Fruit fly (Drosophila melanogaster): ENCODE data around the gene Esp.

Gene Esp

DNA sequence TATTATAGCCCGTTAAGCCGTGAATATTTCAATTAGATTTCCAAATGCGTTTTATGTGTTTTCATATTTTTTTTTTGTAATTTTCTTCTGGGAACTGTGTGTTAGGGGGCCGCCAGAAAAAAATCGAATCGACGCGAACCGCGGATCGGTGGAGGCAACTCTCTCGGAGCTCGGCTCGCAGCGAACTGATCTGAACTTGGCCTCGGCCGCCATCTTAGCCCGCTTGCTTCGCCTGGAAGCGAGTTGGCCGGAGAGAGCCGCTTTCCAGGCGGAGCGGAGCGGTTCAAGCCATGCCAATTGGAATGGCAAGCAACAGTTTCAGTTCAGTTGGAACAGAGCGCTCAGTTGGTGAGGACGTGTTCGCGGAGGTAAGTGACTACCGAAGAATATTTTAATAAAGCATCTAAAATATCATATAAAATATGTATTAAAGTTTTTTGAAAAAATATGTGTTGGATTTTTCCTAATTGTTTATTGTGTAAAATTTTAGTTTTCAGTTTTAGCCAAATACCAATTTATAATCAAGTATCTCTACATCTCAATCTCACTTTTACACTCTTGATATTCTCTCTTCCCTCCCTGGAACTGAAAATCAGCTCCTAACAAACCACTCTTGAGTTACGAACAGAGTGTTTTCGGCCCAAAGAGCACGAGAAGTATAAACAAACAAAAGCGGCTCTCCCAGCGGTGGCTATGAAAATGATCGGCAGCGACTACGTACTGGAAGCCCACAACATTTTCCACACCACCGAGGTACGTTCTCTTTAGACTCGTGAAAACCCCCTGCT lies 52.9 kb downstream of the Esp start, which contains the start of the genes CG31121 and CG11069:
Gene CG31121 (minus strand): TSS at position 187 of the 788 bp plus-strand sequence.
Gene CG11069 (plus strand): TSS at position 324 of the 788 bp plus-strand sequence.
- no peak for TF ChIP-seq CG17801 (GFP tag; optimal IDR thresholded peaks at IDR 0.05; ENCODE audit: partially characterized antibody)

All from ovary, adult (tissue).